Fruit fly (Drosophila melanogaster): Measurements from ENCODE around the gene Rubicon.

Gene Rubicon

dm6 chrX:8681822-8682632 lies 5.2 kb downstream of the Rubicon start (continued):
- TF ChIP-seq Sox102F (GFP tag; optimal IDR thresholded peaks at IDR 0.05) (no peak), bsh (GFP tag; optimal IDR thresholded peaks at IDR 0.05) (no peak), eve (GFP tag; optimal IDR thresholded peaks at IDR 0.05) (peak in 1 of 2 experiments; percentile 15), shn (GFP tag; optimal IDR thresholded peaks at IDR 0.05) (no peak), NC2α (GFP tag; optimal IDR thresholded peaks at IDR 0.05) (no peak), lov (optimal IDR thresholded peaks at IDR 0.05) (no peak), lov (GFP tag; IDR thresholded peaks at IDR 0.05) (no peak), sd (tag; optimal IDR thresholded peaks at IDR 0.05) (no peak), Dll (GFP tag; IDR thresholded peaks at IDR 0.05; ENCODE audit: partially characterized antibody) (no peak), row (GFP tag; IDR thresholded peaks at IDR 0.05) (no peak), CG10543 (GFP tag; optimal IDR thresholded peaks at IDR 0.05) (no peak), CG17802 (tag; optimal IDR thresholded peaks at IDR 0.05) (no peak), p53 (GFP tag; optimal IDR thresholded peaks at IDR 0.05) (no peak), slou (GFP tag; optimal IDR thresholded peaks at IDR 0.05) (no peak), CG6689 (GFP tag; IDR thresholded peaks at IDR 0.05) (no peak), Lim3 (GFP tag; IDR thresholded peaks at IDR 0.05) (no peak), CG15514 (GFP tag; optimal IDR thresholded peaks at IDR 0.05) (no peak), Dip2 (GFP tag; IDR thresholded peaks at IDR 0.05) (no peak), sr (GFP tag; IDR thresholded peaks at IDR 0.05) (no peak), Hmr (GFP tag; optimal IDR thresholded peaks at IDR 0.05) (no peak), sug (tag; optimal IDR thresholded peaks at IDR 0.05) (no peak), wdn (GFP tag; IDR thresholded peaks at IDR 0.05) (no peak), ftz-f1 (GFP tag; optimal IDR thresholded peaks at IDR 0.05) (peak; percentile 35), CG6813 (GFP tag; optimal IDR thresholded peaks at IDR 0.05) (no peak), CG3838 (GFP tag; optimal IDR thresholded peaks at IDR 0.05) (no peak), wor (GFP tag; IDR thresholded peaks at IDR 0.05) (no peak), CG11247 (GFP tag; IDR thresholded peaks at IDR 0.05) (no peak), Dip3 (GFP tag; optimal IDR thresholded peaks at IDR 0.05) (no peak), Doc2 (GFP tag; IDR thresholded peaks at IDR 0.05) (no peak), CG14710 (tag; optimal IDR thresholded peaks at IDR 0.05) (no peak), Side (GFP tag; optimal IDR thresholded peaks at IDR 0.05) (no peak), CG17361 (GFP tag; IDR thresholded peaks at IDR 0.05) (no peak), sna (GFP tag; IDR thresholded peaks at IDR 0.05; ENCODE audit: partially characterized antibody) (0 out of 2 replicates have a peak, but pooled peaks have one; percentile 7), Drgx (GFP tag; IDR thresholded peaks at IDR 0.05) (0 out of 2 replicates have a peak, but pooled peaks have one; percentile 24), tgo (GFP tag; IDR thresholded peaks at IDR 0.05) (no peak), Rfx (GFP tag; IDR thresholded peaks at IDR 0.05) (peak; percentile 36; the same call in 1 of the 2 replicates), CG14860 (GFP tag; IDR thresholded peaks at IDR 0.05; ENCODE audit: partially characterized antibody) (no peak), CG10959 (GFP tag; IDR thresholded peaks at IDR 0.05) (no peak), ind (GFP tag; optimal IDR thresholded peaks at IDR 0.05) (no peak), CG10321 (GFP tag; IDR thresholded peaks at IDR 0.05) (no peak), tna (GFP tag; IDR thresholded peaks at IDR 0.05; ENCODE audit: partially characterized antibody) (no peak), gsb-n (tag; optimal IDR thresholded peaks at IDR 0.05) (no peak), CG10274 (GFP tag; optimal IDR thresholded peaks at IDR 0.05) (peak; percentile 8), slp2 (GFP tag; optimal IDR thresholded peaks at IDR 0.05) (no peak), z (GFP tag; IDR thresholded peaks at IDR 0.05) (no peak), vvl (GFP tag; IDR thresholded peaks at IDR 0.05) (peak; percentile 54; the same call in 1 of the 2 replicates), Hsf (GFP tag; optimal IDR thresholded peaks at IDR 0.05) (no peak), CG4617 (GFP tag; optimal IDR thresholded peaks at IDR 0.05; ENCODE audit: borderline replicate concordance) (no peak), pzg (GFP tag; optimal IDR thresholded peaks at IDR 0.05) (no peak), fu2 (GFP tag; optimal IDR thresholded peaks at IDR 0.05) (no peak)
